Worm (Caenorhabditis elegans): Measurements from ENCODE around the gene cnp-3.

DNA sequence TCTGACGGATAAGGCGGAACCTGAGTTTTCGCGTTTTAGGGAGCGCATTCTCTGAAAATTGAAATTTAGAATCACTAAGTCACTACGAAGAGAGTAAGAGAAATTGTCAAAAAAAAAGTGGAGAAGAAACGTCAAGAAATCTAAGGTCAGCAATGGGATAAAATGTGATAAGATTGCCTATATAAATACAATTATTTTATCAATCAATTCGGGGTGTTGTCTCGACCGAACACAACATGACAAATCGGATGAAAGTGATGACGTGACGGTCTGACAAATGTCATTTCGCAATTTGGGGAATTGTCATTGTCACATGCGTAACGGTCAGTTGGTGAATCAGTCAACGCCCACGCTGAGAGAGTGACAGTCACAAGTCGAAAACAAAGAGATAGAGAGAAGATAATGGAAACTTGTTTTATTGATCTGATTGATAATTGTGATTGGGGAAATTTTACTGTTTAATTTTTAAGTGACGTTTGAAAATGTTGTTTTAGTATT, at the start of gene cnp-3:
- TF ChIP-seq him-1 (tag; optimal IDR thresholded peaks at IDR 0.05) (no peak), W03F9.2 (tag; optimal IDR thresholded peaks at IDR 0.05) (no peak), dao-5 (tag; optimal IDR thresholded peaks at IDR 0.05) (no peak)
